Worm (Caenorhabditis elegans) whole organism, L1 larva: ENCODE measurements around the gene C14A6.6.

ENCODE experiments used
- aha-1 ChIP-seq: fragments of 150-350 bp; optimal IDR thresholded peaks from 2 replicates; lab custom pipeline; 2014; ENCODE audit warnings: missing biosample characterization, missing genetic modification characterization
- alr-1 ChIP-seq: fragments of 200-800 bp; sonication (Bioruptor generic); optimal IDR thresholded peaks from 2 replicates; lab custom pipeline; 2018; ENCODE audit warnings: borderline replicate concordance, mild to moderate bottlenecking, missing genetic modification characterization, missing compliant biosample characterization
- ama-1 ChIP-seq: fragments of 150-350 bp; optimal IDR thresholded peaks from 2 replicates; lab custom pipeline; 2014
- blmp-1 ChIP-seq: fragments of 150-350 bp; optimal IDR thresholded peaks from 2 replicates; lab custom pipeline; 2014; ENCODE audit warnings: missing biosample characterization, missing genetic modification characterization
- ceh-63 ChIP-seq: fragments of 200-800 bp; sonication (Bioruptor generic); optimal IDR thresholded peaks from 2 replicates; lab custom pipeline; 2018; ENCODE audit warnings: mild to moderate bottlenecking, missing genetic modification characterization, missing compliant biosample characterization
- ceh-8 ChIP-seq: fragments of 200-800 bp; sonication (Bioruptor generic); optimal IDR thresholded peaks from 2 replicates; lab custom pipeline; 2018; ENCODE audit warnings: mild to moderate bottlenecking, missing genetic modification characterization, moderate library complexity, missing compliant biosample characterization
- efl-1 ChIP-seq, 4 experiments: fragments of 150-350 bp; optimal IDR thresholded peaks in 3 of 4; peaks in 1 of 4; 1 replicate in 1 of 4; 2 replicates in 3 of 4; lab custom pipeline; 2014; ENCODE audit warnings: missing biosample characterization in 2 of 4, missing genetic modification characterization in 2 of 4, missing genetic modification reagents in 2 of 4
- elt-2 ChIP-seq: sonication (generic microtip); optimal IDR thresholded peaks from 2 replicates; lab custom pipeline; 2016; ENCODE audit warnings: missing genetic modification characterization, mild to moderate bottlenecking, inconsistent platforms, missing compliant biosample characterization, missing genetic modification reagents
- elt-3 ChIP-seq, 6 experiments: fragments of 150-350 bp in 1 of 6; sonication (generic microtip); optimal IDR thresholded peaks; 2 replicates each; lab custom pipeline; 2017 to 2018; ENCODE audit warnings: missing biosample characterization in 6 of 6, missing genetic modification characterization in 6 of 6, inconsistent platforms in 1 of 6
- fkh-4 ChIP-seq: sonication (generic microtip); optimal IDR thresholded peaks from 2 replicates; lab custom pipeline; 2016; ENCODE audit warnings: missing compliant biosample characterization, missing genetic modification characterization, borderline replicate concordance
- fkh-8 ChIP-seq: sonication (generic microtip); optimal IDR thresholded peaks from 2 replicates; lab custom pipeline; 2016; ENCODE audit warnings: mild to moderate bottlenecking, missing genetic modification characterization, missing compliant biosample characterization
- grh-1 ChIP-seq: fragments of 200-800 bp; sonication (Bioruptor generic); IDR thresholded peaks from 2 replicates; pipeline ENCODE4 v1.3.6; 2022; ENCODE audit warnings: missing genetic modification reagents, missing genetic modification characterization, missing compliant biosample characterization
- jun-1 ChIP-seq: fragments of 150-350 bp; optimal IDR thresholded peaks from 2 replicates; lab custom pipeline; 2014; ENCODE audit warnings: missing biosample characterization, missing genetic modification reagents, missing genetic modification characterization
- lin-15B ChIP-seq: fragments of 150-350 bp; sonication (generic microtip); optimal IDR thresholded peaks from 3 replicates; lab custom pipeline; 2014; ENCODE audit warnings: missing biosample characterization, missing genetic modification characterization
- lin-39 ChIP-seq: fragments of 150-350 bp; optimal IDR thresholded peaks from 2 replicates; lab custom pipeline; 2014; ENCODE audit warnings: missing biosample characterization, missing genetic modification reagents, missing genetic modification characterization
- nhr-20 ChIP-seq: sonication (generic microtip); optimal IDR thresholded peaks from 2 replicates; lab custom pipeline; 2016; ENCODE audit warnings: mild to moderate bottlenecking, missing genetic modification characterization, missing compliant biosample characterization
- nhr-28 ChIP-seq: fragments of 150-350 bp; optimal IDR thresholded peaks from 2 replicates; lab custom pipeline; 2014; ENCODE audit warnings: missing biosample characterization, missing genetic modification characterization
- nhr-47 ChIP-seq: sonication (generic microtip); optimal IDR thresholded peaks from 2 replicates; lab custom pipeline; 2016; ENCODE audit warnings: mild to moderate bottlenecking, missing genetic modification characterization, moderate library complexity, missing compliant biosample characterization
- nhr-71 ChIP-seq: sonication (generic microtip); optimal IDR thresholded peaks from 2 replicates; lab custom pipeline; 2016; ENCODE audit warnings: mild to moderate bottlenecking, missing genetic modification characterization, moderate library complexity, missing compliant biosample characterization
- nhr-77 ChIP-seq: fragments of 150-350 bp; optimal IDR thresholded peaks from 2 replicates; lab custom pipeline; 2014; ENCODE audit warnings: missing biosample characterization, missing genetic modification characterization
- nhr-85 ChIP-seq: sonication (generic microtip); peaks from one replicate; lab custom pipeline; 2016; ENCODE audit warnings: missing genetic modification characterization, inconsistent platforms, missing compliant biosample characterization
- nhr-90 ChIP-seq: sonication (generic microtip); optimal IDR thresholded peaks from 2 replicates; lab custom pipeline; 2016; ENCODE audit warnings: mild to moderate bottlenecking, missing genetic modification characterization, missing compliant biosample characterization; ENCODE audit not compliant: poor library complexity
- pax-3 ChIP-seq: fragments of 200-800 bp; sonication (Bioruptor generic); optimal IDR thresholded peaks from 2 replicates; lab custom pipeline; 2018; ENCODE audit warnings: mild to moderate bottlenecking, missing genetic modification characterization, moderate library complexity, missing compliant biosample characterization
- rnt-1 ChIP-seq: sonication (generic microtip); optimal IDR thresholded peaks from 2 replicates; lab custom pipeline; 2016; ENCODE audit warnings: mild to moderate bottlenecking, missing genetic modification characterization, moderate library complexity, missing compliant biosample characterization
- skn-1 ChIP-seq: fragments of 150-350 bp; optimal IDR thresholded peaks from 2 replicates; lab custom pipeline; 2014; ENCODE audit warnings: missing biosample characterization, missing genetic modification characterization
- snu-23 ChIP-seq: sonication (generic microtip); optimal IDR thresholded peaks from 2 replicates; lab custom pipeline; 2016; ENCODE audit warnings: missing genetic modification characterization, missing compliant biosample characterization
- sptf-1 ChIP-seq: fragments of 150-350 bp; optimal IDR thresholded peaks from 2 replicates; lab custom pipeline; 2014; ENCODE audit warnings: missing biosample characterization, missing genetic modification characterization
- tbx-2 ChIP-seq: sonication (generic microtip); optimal IDR thresholded peaks from 2 replicates; lab custom pipeline; 2016; ENCODE audit warnings: missing genetic modification characterization, missing compliant biosample characterization
- vab-15 ChIP-seq: sonication (generic microtip); optimal IDR thresholded peaks from 2 replicates; lab custom pipeline; 2017; ENCODE audit warnings: missing genotype, mild to moderate bottlenecking, missing genetic modification characterization, missing compliant biosample characterization
- zip-4 ChIP-seq: fragments of 200-800 bp; sonication (Bioruptor generic); optimal IDR thresholded peaks from 2 replicates; lab custom pipeline; 2018; ENCODE audit warnings: mild to moderate bottlenecking, missing genetic modification characterization, moderate library complexity, missing compliant biosample characterization
- ztf-4 ChIP-seq: fragments of 150-350 bp; optimal IDR thresholded peaks from 2 replicates; lab custom pipeline; 2014; ENCODE audit warnings: missing biosample characterization, missing genetic modification characterization

C14A6.6 gene

ce11 chrV:18198421-18198820, 31.4 kb upstream of the C14A6.6 start, which contains the start of gene F16H6.4 (continued):
- TF ChIP-seq ztf-4 (tag; lab: Kevin White, UChicago): no peak

ce11 chrV:18195006-18195405, 27.9 kb upstream of the C14A6.6 start, which contains the start of gene F16H6.3:
Gene F16H6.3 (plus strand): TSS chrV:18195306.
- TF ChIP-seq nhr-90 (tag; lab: Kevin White, UChicago): no peak
- no peak for TF ChIP-seq fkh-8 (tag; lab: Kevin White, UChicago)
- TF ChIP-seq tbx-2 (tag; lab: Kevin White, UChicago): no peak
- TF ChIP-seq sptf-1 (tag; lab: Kevin White, UChicago): no peak
- TF ChIP-seq vab-15: no peak
- no peak for TF ChIP-seq jun-1 (tag; lab: Kevin White, UChicago)
- TF ChIP-seq ama-1 (lab: Kevin White, UChicago): no peak
- no peak for TF ChIP-seq aha-1 (tag; lab: Kevin White, UChicago)
- TF ChIP-seq ceh-63 (GFP tag; lab: Kevin White, UChicago): no peak
- no peak for TF ChIP-seq zip-4 (GFP tag; lab: Kevin White, UChicago)
- no peak for TF ChIP-seq elt-3 (tag; optimal IDR thresholded peaks at IDR 0.05; lab: Kevin White, UChicago)
- TF ChIP-seq snu-23 (GFP tag; lab: Kevin White, UChicago): no peak
- no peak for TF ChIP-seq nhr-20 (tag; lab: Kevin White, UChicago)

- TF ChIP-seq nhr-71 (tag; lab: Kevin White, UChicago) (no peak), rnt-1 (no peak), nhr-90 (tag; lab: Kevin White, UChicago) (peak; percentile 2), efl-1 (optimal IDR thresholded peaks at IDR 0.05; lab: Kevin White, UChicago) (no peak), efl-1 (GFP tag; optimal IDR thresholded peaks at IDR 0.05 in 1 of 2; lab: Kevin White, UChicago) (peak in 1 of 2 experiments; percentile 8), grh-1 (GFP tag; lab: Robert Waterston, UW) (no peak), elt-2 (tag; lab: Kevin White, UChicago) (peak; percentile 88)
Measured at ce11 chrV:18191128-18191527, 24.1 kb upstream of the C14A6.6 start, which contains the start of gene clec-42. Gene clec-42 (plus strand): TSS chrV:18191412.

ce11 chrV:18189181-18189580, 22.1 kb upstream of the C14A6.6 start, which contains the start of gene clec-246:
Gene clec-246 (plus strand): TSS chrV:18189481.
- TF ChIP-seq nhr-77 (tag; lab: Kevin White, UChicago) (no peak), ceh-8 (no peak), blmp-1 (tag; lab: Kevin White, UChicago) (no peak), fkh-8 (tag; lab: Kevin White, UChicago) (no peak), nhr-28 (tag; lab: Kevin White, UChicago) (no peak), skn-1 (tag; lab: Kevin White, UChicago) (no peak), pax-3 (no peak), lin-15B (tag; lab: Kevin White, UChicago) (no peak), snu-23 (GFP tag; lab: Kevin White, UChicago) (no peak), alr-1 (tag; lab: Kevin White, UChicago) (no peak), fkh-4 (tag; lab: Kevin White, UChicago) (no peak), jun-1 (tag; lab: Kevin White, UChicago) (no peak), nhr-71 (tag; lab: Kevin White, UChicago) (no peak), nhr-47 (tag; lab: Kevin White, UChicago) (no peak), lin-39 (tag; lab: Kevin White, UChicago) (no peak)

- TF ChIP-seq elt-3 (tag; optimal IDR thresholded peaks at IDR 0.05; lab: Kevin White, UChicago) (no peak), nhr-85 (tag; lab: Kevin White, UChicago) (peak; percentile 60)
Measured at ce11 chrV:18188328-18188727, 21.3 kb upstream of the C14A6.6 start, which contains the start of gene clec-245. Gene clec-245 (minus strand): TSS chrV:18188428.
